Worm (Caenorhabditis elegans) whole organism, L4/young adult: ENCODE measurements around the gene R04A9.7.

Experiments used
- W03F9.2 ChIP-seq: fragments of 150-350 bp; optimal IDR thresholded peaks from 2 replicates; lab custom pipeline; 2014; ENCODE audit warnings: missing biosample characterization, missing genetic modification characterization
- dao-5 ChIP-seq: sonication (generic microtip); optimal IDR thresholded peaks from 2 replicates; lab custom pipeline; 2016; ENCODE audit warnings: missing genotype, missing genetic modification characterization, moderate library complexity, missing compliant biosample characterization
- him-1 ChIP-seq: sonication (generic microtip); optimal IDR thresholded peaks from 2 replicates; lab custom pipeline; 2016; ENCODE audit warnings: missing genotype, missing genetic modification reagents, missing genetic modification characterization, missing compliant biosample characterization

The R04A9.7 gene

DNA sequence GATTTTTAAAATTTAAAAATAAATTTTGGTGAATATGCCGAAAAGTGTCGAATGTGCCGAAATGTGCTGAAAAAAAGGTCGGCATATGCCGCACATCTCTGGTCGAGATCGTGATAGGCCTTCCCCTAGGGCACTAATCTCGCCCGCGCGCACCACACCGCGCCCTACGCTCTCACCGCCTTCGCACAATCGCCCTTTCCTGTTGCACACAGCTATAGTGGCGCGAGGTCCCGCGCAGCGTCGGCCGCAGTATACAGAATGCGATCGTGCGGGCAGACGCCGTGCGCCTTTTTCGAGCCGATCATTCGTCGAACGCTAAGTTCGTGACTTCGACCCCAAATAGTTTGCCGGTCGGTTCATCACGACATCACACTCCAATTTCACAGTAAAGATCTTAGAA is 4.8 kb upstream of the R04A9.7 start:
- TF ChIP-seq him-1 (tag; lab: Kevin White, UChicago) (no peak), W03F9.2 (tag; lab: Kevin White, UChicago) (no peak), dao-5 (tag; lab: Kevin White, UChicago) (no peak)

- TF ChIP-seq him-1 (tag; lab: Kevin White, UChicago), result no peak
- no peak for TF ChIP-seq W03F9.2 (tag; lab: Kevin White, UChicago)
- no peak for TF ChIP-seq dao-5 (tag; lab: Kevin White, UChicago)
Measured at ce11 chrX:397259-397658, 2.6 kb upstream of the R04A9.7 start, which contains the start of gene R04A9.6. TSS of gene R04A9.6 (plus strand) at chrX:397559.

ce11 chrX:390469-390868 is 4.2 kb downstream of the R04A9.7 start, which contains the start of gene R04A9.9:
TSS of gene R04A9.9 (minus strand) at chrX:390569.
- TF ChIP-seq dao-5 (tag; lab: Kevin White, UChicago) (no peak), him-1 (tag; lab: Kevin White, UChicago) (no peak), W03F9.2 (tag; lab: Kevin White, UChicago) (no peak)

ce11 chrX:389566-389965 is 5.1 kb downstream of the R04A9.7 start:
- TF ChIP-seq W03F9.2 (tag; lab: Kevin White, UChicago), result no peak

DNA sequence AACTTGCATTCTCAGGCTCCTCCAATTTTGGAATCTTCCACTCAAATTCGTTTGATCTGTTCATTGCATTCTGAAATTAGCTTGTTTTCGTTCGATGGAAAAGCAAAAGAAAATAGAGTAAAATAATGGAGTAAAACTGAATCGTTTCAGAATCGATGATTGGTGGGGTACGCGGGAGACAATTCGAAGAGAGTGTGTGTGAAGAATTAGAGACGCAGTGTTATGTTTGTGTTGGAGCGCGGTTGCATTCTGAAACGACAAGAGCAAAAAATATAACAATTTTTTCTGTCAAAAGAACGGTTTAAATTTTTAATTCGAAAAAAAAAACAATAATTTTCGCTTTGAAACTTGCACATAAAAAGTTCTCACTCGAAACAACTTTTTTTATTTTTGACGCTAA is 6.0 kb downstream of the R04A9.7 start, which contains the start of gene ceh-93:
TSS of gene ceh-93 (minus strand) at position 70 of the 400 bp plus-strand sequence.
- TF ChIP-seq him-1 (tag; lab: Kevin White, UChicago) (no peak), W03F9.2 (tag; lab: Kevin White, UChicago) (no peak), dao-5 (tag; lab: Kevin White, UChicago) (no peak)

DNA sequence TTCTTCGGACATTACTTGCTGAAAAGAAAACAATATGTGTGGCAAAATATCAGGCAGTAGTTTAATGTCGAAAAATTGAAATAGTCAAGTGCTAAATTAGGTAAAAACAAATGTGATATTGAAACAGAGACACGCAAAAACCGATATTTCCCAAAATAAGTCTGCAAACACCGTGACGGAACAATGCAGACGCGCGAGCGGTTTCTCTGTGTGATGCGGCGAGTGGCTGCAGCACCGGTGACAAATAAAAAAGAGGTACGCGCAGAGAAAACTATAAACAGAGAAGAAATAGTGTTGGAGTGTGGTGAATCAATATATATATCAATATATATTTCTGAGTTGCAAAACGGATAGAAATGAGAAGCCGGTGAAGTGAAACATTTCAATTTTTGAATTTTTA is 12.0 kb downstream of the R04A9.7 start, which contains the start of gene ife-2:
TSS of gene ife-2 (minus strand) at position 18 of the 400 bp plus-strand sequence.
- TF ChIP-seq him-1 (tag; lab: Kevin White, UChicago), result no peak
- TF ChIP-seq W03F9.2 (tag; lab: Kevin White, UChicago), result no peak
- no peak for TF ChIP-seq dao-5 (tag; lab: Kevin White, UChicago)

DNA sequence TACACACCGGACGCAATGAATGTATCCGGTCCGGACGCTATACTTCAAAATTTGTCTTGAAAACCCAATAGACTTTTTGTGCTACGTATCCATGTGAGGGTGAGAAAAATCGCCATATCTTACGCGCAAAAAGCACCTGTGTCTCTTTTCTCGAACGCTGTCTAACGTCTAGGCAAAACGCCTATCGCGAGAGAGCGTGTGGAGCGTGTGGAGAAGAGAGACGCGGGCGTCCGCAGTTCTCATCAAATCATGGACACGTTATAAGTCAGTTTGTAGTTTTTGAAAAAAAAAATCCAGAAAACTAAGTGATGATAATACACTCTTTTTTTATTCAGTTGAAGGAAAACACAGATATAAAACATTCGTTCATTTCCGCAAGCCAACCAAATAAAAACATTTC is 13.7 kb downstream of the R04A9.7 start:
- TF ChIP-seq dao-5 (tag; lab: Kevin White, UChicago), result no peak
- TF ChIP-seq him-1 (tag; lab: Kevin White, UChicago), result no peak
- TF ChIP-seq W03F9.2 (tag; lab: Kevin White, UChicago), result no peak

ce11 chrX:380505-380904 is 14.2 kb downstream of the R04A9.7 start, which contains the start of gene R04A9.3:
TSS of gene R04A9.3 (minus strand) at chrX:380605.
- TF ChIP-seq him-1 (tag; lab: Kevin White, UChicago) (no peak), W03F9.2 (tag; lab: Kevin White, UChicago) (no peak), dao-5 (tag; lab: Kevin White, UChicago) (no peak)

ce11 chrX:371761-372285 is 22.9 kb downstream of the R04A9.7 start, which contains the start of gene nrde-3:
TSS of gene nrde-3 (plus strand) at chrX:372235.
- TF ChIP-seq W03F9.2 (tag; lab: Kevin White, UChicago) (no peak), him-1 (tag; lab: Kevin White, UChicago) (no peak), dao-5 (tag; lab: Kevin White, UChicago) (no peak)

DNA sequence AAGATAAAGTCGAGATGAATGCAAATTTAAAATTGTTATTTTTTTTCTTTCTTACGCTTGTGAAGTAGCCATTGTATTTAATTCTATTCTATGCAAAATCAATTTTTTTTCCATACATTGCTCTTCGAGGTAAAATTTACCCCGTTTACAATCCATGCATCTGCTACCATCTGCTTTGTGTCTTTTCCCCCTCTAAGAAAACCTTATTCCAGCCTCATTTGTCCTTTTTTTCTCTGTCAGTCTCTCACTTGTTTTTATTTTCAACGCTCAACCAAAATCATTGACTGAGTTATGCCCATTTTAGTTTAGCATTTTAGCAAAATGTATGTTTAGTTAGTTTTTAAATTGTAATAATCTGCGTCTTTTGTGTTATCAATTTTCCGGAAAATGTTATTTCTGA is 24.8 kb downstream of the R04A9.7 start:
- TF ChIP-seq W03F9.2 (tag; lab: Kevin White, UChicago) (no peak), him-1 (tag; lab: Kevin White, UChicago) (no peak), dao-5 (tag; lab: Kevin White, UChicago) (no peak)

- no peak for TF ChIP-seq W03F9.2 (tag; lab: Kevin White, UChicago)
- TF ChIP-seq him-1 (tag; lab: Kevin White, UChicago), result no peak
- no peak for TF ChIP-seq dao-5 (tag; lab: Kevin White, UChicago)
Measured at ce11 chrX:360479-360878, 34.2 kb downstream of the R04A9.7 start, which contains the start of gene C04E7.5. TSS of gene C04E7.5 (plus strand) at chrX:360779.

ce11 chrX:357792-358191 is 36.9 kb downstream of the R04A9.7 start, which contains the start of gene C04E7.1:
TSS of gene C04E7.1 (plus strand) at chrX:358092.
- TF ChIP-seq W03F9.2 (tag; lab: Kevin White, UChicago), result no peak
- no peak for TF ChIP-seq him-1 (tag; lab: Kevin White, UChicago)
- no peak for TF ChIP-seq dao-5 (tag; lab: Kevin White, UChicago)

- TF ChIP-seq him-1 (tag; lab: Kevin White, UChicago), result peak; percentile 61
- no peak for TF ChIP-seq W03F9.2 (tag; lab: Kevin White, UChicago)
Measured at ce11 chrX:353134-353669, 41.5 kb downstream of the R04A9.7 start, which contains the start of gene sor-3. TSS of gene sor-3 (plus strand) at chrX:353619.

ce11 chrX:348141-348540 is 46.6 kb downstream of the R04A9.7 start:
- no peak for TF ChIP-seq W03F9.2 (tag; lab: Kevin White, UChicago)
- TF ChIP-seq dao-5 (tag; lab: Kevin White, UChicago), result no peak
- TF ChIP-seq him-1 (tag; lab: Kevin White, UChicago), result no peak
